Worm (Caenorhabditis elegans) whole organism, L3 larva: ENCODE measurements around the gene F58H1.6.

Experiments used
- R02D3.7 ChIP-seq: fragments of 150-350 bp; optimal IDR thresholded peaks from 2 replicates; lab custom pipeline; 2014; ENCODE audit warnings: missing biosample characterization, missing genetic modification characterization
- ama-1 ChIP-seq: fragments of 150-350 bp; optimal IDR thresholded peaks from 2 replicates; lab custom pipeline; 2018
- ceh-16 ChIP-seq: sonication (generic microtip); optimal IDR thresholded peaks from 2 replicates; lab custom pipeline; 2017; ENCODE audit warnings: missing biosample characterization, missing genetic modification characterization
- ceh-28 ChIP-seq: fragments of 150-350 bp; optimal IDR thresholded peaks from 2 replicates; lab custom pipeline; 2014; ENCODE audit warnings: missing biosample characterization, missing genetic modification reagents, missing genetic modification characterization
- daf-12 ChIP-seq: fragments of 150-350 bp; optimal IDR thresholded peaks from 2 replicates; lab custom pipeline; 2014; ENCODE audit warnings: missing biosample characterization, missing genetic modification reagents, missing genetic modification characterization
- elt-2 ChIP-seq: sonication (generic microtip); optimal IDR thresholded peaks from 2 replicates; lab custom pipeline; 2016; ENCODE audit warnings: missing genetic modification reagents, mild to moderate bottlenecking, missing genetic modification characterization, missing compliant biosample characterization
- elt-3 ChIP-seq, 3 experiments: fragments of 150-350 bp in 1 of 3; sonication (generic microtip) in 2 of 3; optimal IDR thresholded peaks; 2 replicates in 2 of 3; 4 replicates in 1 of 3; lab custom pipeline; 2014 to 2017; ENCODE audit warnings: missing biosample characterization in 3 of 3, missing genetic modification characterization in 3 of 3
- fkh-2 ChIP-seq: fragments of 150-350 bp; optimal IDR thresholded peaks from 2 replicates; lab custom pipeline; 2014; ENCODE audit warnings: missing biosample characterization, missing genetic modification reagents, missing genetic modification characterization
- fos-1 ChIP-seq: fragments of 150-350 bp; optimal IDR thresholded peaks from 2 replicates; lab custom pipeline; 2014; ENCODE audit warnings: missing biosample characterization, missing genetic modification characterization
- hmg-11 ChIP-seq: sonication (generic microtip); optimal IDR thresholded peaks from 2 replicates; lab custom pipeline; 2016; ENCODE audit warnings: missing genetic modification characterization, missing compliant biosample characterization
- jun-1 ChIP-seq: fragments of 150-350 bp; optimal IDR thresholded peaks from 2 replicates; lab custom pipeline; 2014; ENCODE audit warnings: missing biosample characterization, missing genetic modification reagents, missing genetic modification characterization
- lin-15B ChIP-seq: fragments of 150-350 bp; optimal IDR thresholded peaks from 2 replicates; lab custom pipeline; 2014; ENCODE audit warnings: missing biosample characterization, missing genetic modification characterization
- lin-39 ChIP-seq: fragments of 150-350 bp; optimal IDR thresholded peaks from 2 replicates; lab custom pipeline; 2018; ENCODE audit warnings: missing biosample characterization, missing genetic modification reagents, missing genetic modification characterization
- mdl-1 ChIP-seq: fragments of 150-350 bp; optimal IDR thresholded peaks from 2 replicates; lab custom pipeline; 2014; ENCODE audit warnings: missing biosample characterization, missing genetic modification characterization
- nfya-1 ChIP-seq: sonication (generic microtip); optimal IDR thresholded peaks from 2 replicates; lab custom pipeline; 2017; ENCODE audit warnings: missing genetic modification characterization, mild to moderate bottlenecking, missing compliant biosample characterization, antibody characterized with exemption, moderate library complexity; ENCODE audit not compliant: insufficient read depth
- nhr-12 ChIP-seq: fragments of 150-350 bp; optimal IDR thresholded peaks from 2 replicates; lab custom pipeline; 2014; ENCODE audit warnings: missing biosample characterization, missing genetic modification characterization
- nhr-23 ChIP-seq: fragments of 150-350 bp; optimal IDR thresholded peaks from 2 replicates; lab custom pipeline; 2014; ENCODE audit warnings: missing biosample characterization, missing genetic modification reagents, missing genetic modification characterization
- nhr-25 ChIP-seq: sonication (generic microtip); optimal IDR thresholded peaks from 2 replicates; lab custom pipeline; 2017; ENCODE audit warnings: missing biosample characterization, missing genetic modification characterization
- nhr-43 ChIP-seq: sonication (generic microtip); optimal IDR thresholded peaks from 2 replicates; lab custom pipeline; 2016; ENCODE audit warnings: mild to moderate bottlenecking, missing genetic modification characterization, missing compliant biosample characterization; ENCODE audit not compliant: poor library complexity, severe bottlenecking
- nhr-67 ChIP-seq: fragments of 150-350 bp; optimal IDR thresholded peaks from 2 replicates; lab custom pipeline; 2014; ENCODE audit warnings: missing biosample characterization, missing genetic modification characterization
- nhr-76 ChIP-seq: fragments of 150-350 bp; sonication (generic microtip); optimal IDR thresholded peaks from 5 replicates; lab custom pipeline; 2014; ENCODE audit warnings: missing biosample characterization, missing genetic modification characterization
- nhr-77 ChIP-seq: fragments of 150-350 bp; optimal IDR thresholded peaks from 2 replicates; lab custom pipeline; 2014; ENCODE audit warnings: missing biosample characterization, missing genetic modification characterization
- pha-4 ChIP-seq: fragments of 150-350 bp; optimal IDR thresholded peaks from 2 replicates; lab custom pipeline; 2014; ENCODE audit warnings: missing biosample characterization, missing genetic modification reagents, missing genetic modification characterization
- pqm-1 ChIP-seq: fragments of 150-350 bp; optimal IDR thresholded peaks from 2 replicates; lab custom pipeline; 2017; ENCODE audit warnings: missing biosample characterization, missing genetic modification characterization, inconsistent platforms
- skn-1 ChIP-seq: fragments of 150-350 bp; optimal IDR thresholded peaks from 2 replicates; lab custom pipeline; 2014; ENCODE audit warnings: missing biosample characterization, missing genetic modification characterization
- snpc-4 ChIP-seq: fragments of 150-350 bp; optimal IDR thresholded peaks from 2 replicates; lab custom pipeline; 2014; ENCODE audit warnings: missing biosample characterization, missing genetic modification characterization
- unc-39 ChIP-seq: sonication (generic microtip); optimal IDR thresholded peaks from 4 replicates; lab custom pipeline; 2017; ENCODE audit warnings: missing biosample characterization, missing genetic modification characterization
- unc-62 ChIP-seq: fragments of 150-350 bp; sonication (generic microtip); optimal IDR thresholded peaks from 4 replicates; lab custom pipeline; 2014; ENCODE audit warnings: missing biosample characterization, missing genetic modification reagents, missing genetic modification characterization
- zag-1 ChIP-seq: fragments of 150-350 bp; optimal IDR thresholded peaks from 2 replicates; lab custom pipeline; 2014; ENCODE audit warnings: missing biosample characterization, missing genetic modification characterization
- ztf-11 ChIP-seq: fragments of 150-350 bp; optimal IDR thresholded peaks from 2 replicates; lab custom pipeline; 2014; ENCODE audit warnings: missing biosample characterization, missing genetic modification characterization
- ztf-4 ChIP-seq: fragments of 150-350 bp; optimal IDR thresholded peaks from 2 replicates; lab custom pipeline; 2014; ENCODE audit warnings: missing biosample characterization, missing genetic modification characterization

Gene F58H1.6

ce11 chrV:11929046-11929590 lies 13.3 kb upstream of the F58H1.6 start, which contains the start of gene F58H1.2:
F58H1.2 (plus strand) TSS chrV:11929096.
- TF ChIP-seq elt-2 (no peak), lin-15B (tag; lab: Kevin White, UChicago) (no peak), ceh-16 (tag; lab: Kevin White, UChicago) (no peak), ztf-11 (tag; lab: Kevin White, UChicago) (no peak), ama-1 (lab: Kevin White, UChicago) (no peak)

- TF ChIP-seq lin-15B (tag; lab: Kevin White, UChicago): peak; percentile 55
- TF ChIP-seq nhr-76 (tag; lab: Kevin White, UChicago): no peak
- peak; percentile 71 for TF ChIP-seq pha-4 (tag; lab: Kevin White, UChicago)
- TF ChIP-seq nfya-1 (tag; lab: Kevin White, UChicago): peak; percentile 57
- TF ChIP-seq elt-2: peak; percentile 21
- TF ChIP-seq hmg-11: peak; percentile 36
These were observed 9.0 kb upstream of the F58H1.6 start, which contains the start of the genes aman-2 and F58H1.3 for ce11 chrV:11933196-11934028. aman-2 (minus strand) TSS chrV:11933246. F58H1.3 (plus strand) TSS chrV:11933978.

ce11 chrV:11934848-11935247 lies 7.6 kb upstream of the F58H1.6 start, which contains the start of gene F58H1.8:
F58H1.8 (plus strand) TSS chrV:11935148.
- TF ChIP-seq elt-3 (tag; optimal IDR thresholded peaks at IDR 0.05; lab: Kevin White, UChicago) (no peak), R02D3.7 (tag; lab: Kevin White, UChicago) (no peak), zag-1 (tag; lab: Kevin White, UChicago) (no peak), mdl-1 (tag; lab: Kevin White, UChicago) (no peak)

ce11 chrV:11937710-11938109 lies 4.7 kb upstream of the F58H1.6 start, which contains the start of gene gpla-1:
gpla-1 (minus strand) TSS chrV:11937810.
- no peak for TF ChIP-seq nhr-77 (tag; lab: Kevin White, UChicago)
- no peak for TF ChIP-seq unc-39 (tag; lab: Kevin White, UChicago)
- TF ChIP-seq nhr-25 (tag; lab: Kevin White, UChicago): no peak
- TF ChIP-seq unc-62 (GFP tag; lab: Kevin White, UChicago): no peak
- TF ChIP-seq nhr-12: no peak
- TF ChIP-seq ztf-11 (tag; lab: Kevin White, UChicago): no peak
- no peak for TF ChIP-seq fos-1 (tag; lab: Kevin White, UChicago)
- TF ChIP-seq snpc-4: no peak
- TF ChIP-seq fkh-2 (tag; lab: Kevin White, UChicago): no peak
- TF ChIP-seq daf-12 (tag; lab: Kevin White, UChicago): no peak
- no peak for TF ChIP-seq lin-15B (tag; lab: Kevin White, UChicago)
- no peak for TF ChIP-seq nhr-67
- TF ChIP-seq skn-1: no peak
- no peak for TF ChIP-seq ztf-4
- no peak for TF ChIP-seq nhr-43 (tag; lab: Kevin White, UChicago)
- no peak for TF ChIP-seq R02D3.7 (tag; lab: Kevin White, UChicago)
- TF ChIP-seq ceh-28 (tag; lab: Kevin White, UChicago): no peak
- TF ChIP-seq pqm-1 (tag; lab: Kevin White, UChicago): no peak
- no peak for TF ChIP-seq lin-39 (tag; lab: Kevin White, UChicago)
- TF ChIP-seq nhr-23: no peak

- TF ChIP-seq zag-1 (tag; lab: Kevin White, UChicago): no peak
These were observed 2.1 kb upstream of the F58H1.6 start for ce11 chrV:11940329-11940728.

- TF ChIP-seq pqm-1 (tag; lab: Kevin White, UChicago) (peak; percentile 96), R02D3.7 (tag; lab: Kevin White, UChicago) (no peak), pha-4 (tag; lab: Kevin White, UChicago) (peak; percentile 46), elt-2 (peak; percentile 99), jun-1 (tag; lab: Kevin White, UChicago) (peak; percentile 13)
These were observed 761 bp upstream of the F58H1.6 start for ce11 chrV:11941664-11942063.
